Fruit fly (Drosophila melanogaster) whole organism, prepupa: ENCODE data around the gene GlyRS.

Experiments
- CG10631 ChIP-seq: fragments of 200-800 bp; sonication (Bioruptor generic); optimal IDR thresholded peaks from 2 replicates; lab custom pipeline; 2016; ENCODE audit warnings: missing biosample characterization, missing genetic modification characterization
- CG10669 ChIP-seq: fragments of 200-800 bp; sonication (Bioruptor generic); optimal IDR thresholded peaks from 3 replicates; lab custom pipeline; 2018; ENCODE audit warnings: missing biosample characterization, mild to moderate bottlenecking, missing genetic modification characterization, moderate library complexity
- CG11294 ChIP-seq: fragments of 200-800 bp; sonication (Bioruptor generic); IDR thresholded peaks from 2 replicates; pipeline ENCODE4 v1.3.6; 2022; ENCODE audit warnings: missing biosample characterization, missing genetic modification characterization
- CG15336 ChIP-seq: fragments of 200-800 bp; sonication (Bioruptor generic); IDR thresholded peaks from 2 replicates; pipeline ENCODE4 v1.3.6; 2022; ENCODE audit warnings: missing biosample characterization, missing genetic modification characterization
- CG1621 ChIP-seq: fragments of 200-800 bp; sonication (Bioruptor generic); optimal IDR thresholded peaks from 3 replicates; lab custom pipeline; 2018; ENCODE audit warnings: missing biosample characterization, mild to moderate bottlenecking, missing genetic modification characterization
- CG16779 ChIP-seq: fragments of 200-800 bp; sonication (Bioruptor generic); optimal IDR thresholded peaks from 3 replicates; lab custom pipeline; 2017; ENCODE audit warnings: missing biosample characterization, mild to moderate bottlenecking, missing genetic modification characterization
- CG3032 ChIP-seq: fragments of 200-800 bp; optimal IDR thresholded peaks from 2 replicates; lab custom pipeline; 2019; ENCODE audit warnings: missing biosample characterization, mild to moderate bottlenecking, missing genetic modification characterization, moderate library complexity
- CG31627 ChIP-seq: fragments of 200-800 bp; sonication (Bioruptor generic); optimal IDR thresholded peaks from 3 replicates; lab custom pipeline; 2016; ENCODE audit warnings: missing biosample characterization, missing genetic modification characterization
- CG34406 ChIP-seq: fragments of 200-800 bp; sonication (Bioruptor generic); optimal IDR thresholded peaks from 3 replicates; lab custom pipeline; 2016; ENCODE audit warnings: missing biosample characterization, missing genetic modification characterization
- CG3919 ChIP-seq: fragments of 200-800 bp; sonication (Bioruptor generic); optimal IDR thresholded peaks from 3 replicates; lab custom pipeline; 2016; ENCODE audit warnings: missing biosample characterization, missing genetic modification characterization
- CG4318 ChIP-seq: fragments of 200-800 bp; sonication (Bioruptor generic); optimal IDR thresholded peaks from 3 replicates; lab custom pipeline; 2017; ENCODE audit warnings: missing biosample characterization, mild to moderate bottlenecking, missing genetic modification characterization
- CG6276 ChIP-seq: fragments of 200-800 bp; sonication (Bioruptor generic); optimal IDR thresholded peaks from 2 replicates; lab custom pipeline; 2017; ENCODE audit warnings: missing biosample characterization, mild to moderate bottlenecking, missing genetic modification characterization
- CG6792 ChIP-seq: fragments of 200-800 bp; sonication (Bioruptor generic); optimal IDR thresholded peaks from 3 replicates; lab custom pipeline; 2016; ENCODE audit warnings: missing biosample characterization, missing genetic modification characterization
- CG6808 ChIP-seq: fragments of 200-800 bp; sonication (Bioruptor generic); optimal IDR thresholded peaks from 3 replicates; lab custom pipeline; 2017; ENCODE audit warnings: missing biosample characterization, missing genetic modification characterization, mild to moderate bottlenecking, moderate library complexity, missing genetic modification reagents
- CG6854 ChIP-seq: fragments of 200-800 bp; sonication (Bioruptor generic); optimal IDR thresholded peaks from 2 replicates; lab custom pipeline; 2017; ENCODE audit warnings: missing biosample characterization, mild to moderate bottlenecking, missing genetic modification characterization
- CG7368 ChIP-seq: fragments of 200-800 bp; sonication (Bioruptor generic); optimal IDR thresholded peaks from 3 replicates; lab custom pipeline; 2016; ENCODE audit warnings: missing biosample characterization, missing genetic modification characterization
- CG8119 ChIP-seq: fragments of 200-800 bp; sonication (Bioruptor generic); IDR thresholded peaks from 3 replicates; pipeline ENCODE4 v1.3.6; 2022; ENCODE audit warnings: missing biosample characterization, missing genetic modification characterization
- CG8632 ChIP-seq: fragments of 200-800 bp; sonication (Bioruptor generic); optimal IDR thresholded peaks from 3 replicates; lab custom pipeline; 2016; ENCODE audit warnings: missing biosample characterization, missing genetic modification characterization
- CG9139 ChIP-seq: fragments of 200-800 bp; sonication (Bioruptor generic); optimal IDR thresholded peaks from 3 replicates; lab custom pipeline; 2017; ENCODE audit warnings: missing biosample characterization, mild to moderate bottlenecking, missing genetic modification characterization
- Eip75B ChIP-seq: fragments of 200-800 bp; sonication (Bioruptor generic); optimal IDR thresholded peaks from 3 replicates; lab custom pipeline; 2016; ENCODE audit warnings: missing biosample characterization, missing genetic modification characterization
- Ets21C ChIP-seq: fragments of 200-800 bp; sonication (Bioruptor generic); optimal IDR thresholded peaks from 3 replicates; lab custom pipeline; 2016; ENCODE audit warnings: missing biosample characterization, missing genetic modification characterization
- Ets96B ChIP-seq: fragments of 200-800 bp; optimal IDR thresholded peaks from 2 replicates; lab custom pipeline; 2019; ENCODE audit warnings: missing biosample characterization, mild to moderate bottlenecking, missing genetic modification characterization, moderate library complexity
- Gug ChIP-seq: fragments of 200-800 bp; sonication (Bioruptor generic); IDR thresholded peaks from 2 replicates; pipeline ENCODE4 v1.3.6; 2022; ENCODE audit warnings: missing biosample characterization, missing genetic modification characterization
- Hr38 ChIP-seq: sonication (Bioruptor generic); optimal IDR thresholded peaks from 2 replicates; lab custom pipeline; 2016; ENCODE audit warnings: missing biosample characterization, missing genetic modification characterization
- Hr4 ChIP-seq: fragments of 200-800 bp; sonication (Bioruptor generic); optimal IDR thresholded peaks from 3 replicates; lab custom pipeline; 2016; ENCODE audit warnings: missing biosample characterization, missing genetic modification characterization
- Lpt ChIP-seq: fragments of 200-800 bp; sonication (Bioruptor generic); optimal IDR thresholded peaks from 3 replicates; lab custom pipeline; 2016; ENCODE audit warnings: missing biosample characterization, missing genetic modification characterization
- Met ChIP-seq: fragments of 200-800 bp; sonication (Bioruptor generic); optimal IDR thresholded peaks from 3 replicates; lab custom pipeline; 2016; ENCODE audit warnings: missing biosample characterization, missing genetic modification characterization
- OdsH ChIP-seq: fragments of 200-800 bp; sonication (Bioruptor generic); optimal IDR thresholded peaks from 3 replicates; lab custom pipeline; 2016; ENCODE audit warnings: missing biosample characterization, missing genetic modification characterization
- Sox102F ChIP-seq: fragments of 200-800 bp; sonication (Bioruptor generic); optimal IDR thresholded peaks from 2 replicates; lab custom pipeline; 2016; ENCODE audit warnings: missing biosample characterization, mild to moderate bottlenecking, missing genetic modification characterization
- Sox14 ChIP-seq: fragments of 200-800 bp; sonication (Bioruptor generic); optimal IDR thresholded peaks from 3 replicates; lab custom pipeline; 2016; ENCODE audit warnings: missing biosample characterization, missing genetic modification characterization
- Sox15 ChIP-seq: fragments of 200-800 bp; sonication (Bioruptor generic); optimal IDR thresholded peaks from 3 replicates; lab custom pipeline; 2016; ENCODE audit warnings: missing biosample characterization, missing genetic modification characterization
- achi ChIP-seq: fragments of 200-800 bp; sonication (Bioruptor generic); optimal IDR thresholded peaks from 3 replicates; lab custom pipeline; 2016; ENCODE audit warnings: missing biosample characterization, missing genetic modification characterization
- dac ChIP-seq: fragments of 200-800 bp; sonication (Bioruptor generic); optimal IDR thresholded peaks from 2 replicates; lab custom pipeline; 2017; ENCODE audit warnings: missing biosample characterization, mild to moderate bottlenecking, missing genetic modification characterization
- dsx ChIP-seq: fragments of 200-800 bp; optimal IDR thresholded peaks from 3 replicates; lab custom pipeline; 2019; ENCODE audit warnings: missing biosample characterization, mild to moderate bottlenecking, missing genetic modification characterization, moderate library complexity; ENCODE audit not compliant: poor library complexity, severe bottlenecking
- eg ChIP-seq: fragments of 200-800 bp; sonication (Bioruptor generic); IDR thresholded peaks from 3 replicates; pipeline ENCODE4 v1.3.6; 2022; ENCODE audit warnings: missing biosample characterization, missing genetic modification characterization
- esn ChIP-seq: fragments of 200-800 bp; sonication (Bioruptor generic); optimal IDR thresholded peaks from 2 replicates; lab custom pipeline; 2016; ENCODE audit warnings: missing biosample characterization, mild to moderate bottlenecking, missing genetic modification characterization, moderate library complexity
- fd85E ChIP-seq: fragments of 200-800 bp; sonication (Bioruptor generic); optimal IDR thresholded peaks from 3 replicates; lab custom pipeline; 2016; ENCODE audit warnings: missing biosample characterization, missing genetic modification characterization
- fkh ChIP-seq: fragments of 200-800 bp; sonication (Bioruptor generic); optimal IDR thresholded peaks from 3 replicates; lab custom pipeline; 2017; ENCODE audit warnings: missing biosample characterization, mild to moderate bottlenecking, missing genetic modification characterization, moderate library complexity
- lz ChIP-seq: fragments of 200-800 bp; sonication (Bioruptor generic); optimal IDR thresholded peaks from 3 replicates; lab custom pipeline; 2016; ENCODE audit warnings: missing biosample characterization, missing genetic modification characterization
- net ChIP-seq: fragments of 200-800 bp; sonication (Bioruptor generic); optimal IDR thresholded peaks from 3 replicates; lab custom pipeline; 2016; ENCODE audit warnings: missing biosample characterization, missing genetic modification characterization
- pdm3 ChIP-seq: fragments of 200-800 bp; sonication (Bioruptor generic); optimal IDR thresholded peaks from 3 replicates; lab custom pipeline; 2016; ENCODE audit warnings: missing biosample characterization, missing genetic modification characterization
- salr ChIP-seq, 2 experiments: fragments of 200-800 bp; sonication (Bioruptor generic); optimal IDR thresholded peaks; 3 replicates each; lab custom pipeline; 2016 to 2018; ENCODE audit warnings: missing biosample characterization in 2 of 2, missing genetic modification characterization in 2 of 2, mild to moderate bottlenecking in 1 of 2
- spab ChIP-seq: fragments of 200-800 bp; sonication (Bioruptor generic); optimal IDR thresholded peaks from 2 replicates; lab custom pipeline; 2017; ENCODE audit warnings: missing biosample characterization, mild to moderate bottlenecking, missing genetic modification characterization, missing genetic modification reagents
- vri ChIP-seq: fragments of 200-800 bp; sonication (Bioruptor generic); optimal IDR thresholded peaks from 3 replicates; lab custom pipeline; 2016; ENCODE audit warnings: missing biosample characterization, mild to moderate bottlenecking, missing genetic modification characterization

Gene GlyRS

dm6 chr3L:15107776-15108379 is 12.9 kb downstream of the GlyRS start (continued):
- TF ChIP-seq pdm3 (GFP tag; lab: Kevin White, UChicago), result peak; percentile 92
- peak; percentile 96 for TF ChIP-seq CG34406
- TF ChIP-seq CG11294 (GFP tag; lab: Robert Waterston, UW), result peak; percentile 88
- TF ChIP-seq spab (GFP tag; lab: Kevin White, UChicago), result peak; percentile 97
- peak; percentile 97 for TF ChIP-seq esn (GFP tag; lab: Kevin White, UChicago)
- TF ChIP-seq fd85E (GFP tag; lab: Kevin White, UChicago), result peak; percentile 77
- TF ChIP-seq Sox15 (GFP tag; lab: Kevin White, UChicago), result peak; percentile 94
- no peak for TF ChIP-seq fkh (GFP tag; lab: Kevin White, UChicago)
- TF ChIP-seq achi (GFP tag; lab: Kevin White, UChicago), result peak; percentile 95

dm6 chr3L:15108524-15108923 is 13.6 kb downstream of the GlyRS start:
- TF ChIP-seq net (GFP tag; lab: Kevin White, UChicago), result no peak
- TF ChIP-seq CG11294 (GFP tag; lab: Robert Waterston, UW), result no peak
- TF ChIP-seq Sox15 (GFP tag; lab: Kevin White, UChicago), result no peak
- no peak for TF ChIP-seq CG3032 (tag; lab: Kevin White, UChicago)
- no peak for TF ChIP-seq CG3919 (GFP tag; lab: Kevin White, UChicago)
- no peak for TF ChIP-seq CG4318 (GFP tag; lab: Kevin White, UChicago)
- TF ChIP-seq eg (GFP tag; lab: Robert Waterston, UW), result peak; percentile 53
- TF ChIP-seq Sox102F (GFP tag; lab: Kevin White, UChicago), result no peak
- TF ChIP-seq CG15336 (GFP tag; lab: Robert Waterston, UW), result peak; percentile 13; the same call in 1 of the 2 replicates
- peak; percentile 39 for TF ChIP-seq CG6276 (GFP tag; lab: Kevin White, UChicago)
- no peak for TF ChIP-seq CG7368
- TF ChIP-seq CG8119, result no peak
- TF ChIP-seq salr (GFP tag; optimal IDR thresholded peaks at IDR 0.05; lab: Kevin White, UChicago), result no peak
- TF ChIP-seq OdsH (GFP tag; lab: Kevin White, UChicago), result no peak
- TF ChIP-seq CG6792 (GFP tag; lab: Kevin White, UChicago), result no peak
- no peak for TF ChIP-seq fkh (GFP tag; lab: Kevin White, UChicago)
- no peak for TF ChIP-seq dac (GFP tag; lab: Kevin White, UChicago)
- TF ChIP-seq Hr38 (GFP tag; lab: Kevin White, UChicago), result no peak
- no peak for TF ChIP-seq Met

dm6 chr3L:15108948-15109347 is 14.0 kb downstream of the GlyRS start:
- no peak for TF ChIP-seq spab (GFP tag; lab: Kevin White, UChicago)
- TF ChIP-seq CG3032 (tag; lab: Kevin White, UChicago), result peak; percentile 53
- TF ChIP-seq CG10669 (GFP tag; lab: Kevin White, UChicago), result no peak
- TF ChIP-seq Ets21C, result no peak
- no peak for TF ChIP-seq CG6808
- peak; percentile 21; the same call in 1 of the 2 replicates for TF ChIP-seq Gug (GFP tag; lab: Robert Waterston, UW)
- TF ChIP-seq vri (GFP tag; lab: Kevin White, UChicago), result no peak
- no peak for TF ChIP-seq OdsH (GFP tag; lab: Kevin White, UChicago)
- no peak for TF ChIP-seq Sox15 (GFP tag; lab: Kevin White, UChicago)
- TF ChIP-seq CG6854 (GFP tag; lab: Kevin White, UChicago), result no peak
- peak; percentile 39 for TF ChIP-seq CG4318 (GFP tag; lab: Kevin White, UChicago)
- peak; percentile 17; the same call in 1 of the 2 replicates for TF ChIP-seq CG15336 (GFP tag; lab: Robert Waterston, UW)
- TF ChIP-seq CG1621 (tag; lab: Kevin White, UChicago), result no peak
- TF ChIP-seq salr (GFP tag; optimal IDR thresholded peaks at IDR 0.05; lab: Kevin White, UChicago), result no peak
- TF ChIP-seq CG3919 (GFP tag; lab: Kevin White, UChicago), result no peak
- TF ChIP-seq Sox14 (GFP tag; lab: Kevin White, UChicago), result peak; percentile 8
- TF ChIP-seq Hr4, result no peak
- no peak for TF ChIP-seq CG11294 (GFP tag; lab: Robert Waterston, UW)
- peak; percentile 60 for TF ChIP-seq achi (GFP tag; lab: Kevin White, UChicago)
- TF ChIP-seq Ets96B, result peak; percentile 39
- peak; percentile 12 for TF ChIP-seq Lpt (GFP tag; lab: Kevin White, UChicago)
- TF ChIP-seq fkh (GFP tag; lab: Kevin White, UChicago), result no peak
- TF ChIP-seq CG6792 (GFP tag; lab: Kevin White, UChicago), result peak; percentile 21
- peak; percentile 26 for TF ChIP-seq lz
- no peak for TF ChIP-seq Eip75B (GFP tag; lab: Kevin White, UChicago)
- no peak for TF ChIP-seq CG9139 (GFP tag; lab: Kevin White, UChicago)
- no peak for TF ChIP-seq CG31627 (GFP tag; lab: Kevin White, UChicago)
- no peak for TF ChIP-seq CG16779 (tag; lab: Kevin White, UChicago)
- no peak for TF ChIP-seq CG6276 (GFP tag; lab: Kevin White, UChicago)
- no peak for TF ChIP-seq CG10631
- TF ChIP-seq Sox102F (GFP tag; lab: Kevin White, UChicago), result no peak
- TF ChIP-seq dac (GFP tag; lab: Kevin White, UChicago), result no peak
- peak; percentile 5 for TF ChIP-seq dsx (GFP tag; lab: Kevin White, UChicago)
- TF ChIP-seq CG8632 (GFP tag; lab: Kevin White, UChicago), result peak; percentile 22
